Worm (Caenorhabditis elegans) whole organism, young adult: ENCODE results near the gene T04C12.7.

Experiments
- B0035.1 ChIP-seq: sonication (generic microtip); optimal IDR thresholded peaks from 2 replicates; lab custom pipeline; 2016; ENCODE audit warnings: missing genetic modification characterization, mild to moderate bottlenecking, missing compliant biosample characterization, missing genotype, missing genetic modification reagents
- F23B12.7 ChIP-seq: sonication (generic microtip); optimal IDR thresholded peaks from 2 replicates; lab custom pipeline; 2017; ENCODE audit warnings: missing genetic modification characterization, mild to moderate bottlenecking, missing compliant biosample characterization, antibody characterized with exemption, moderate library complexity; ENCODE audit not compliant: insufficient read depth
- F33H1.4 ChIP-seq: fragments of 200-800 bp; sonication (Bioruptor generic); IDR thresholded peaks from 2 replicates; pipeline ENCODE4 v1.3.6; 2022; ENCODE audit warnings: missing genetic modification reagents, missing genetic modification characterization, missing compliant biosample characterization
- F49E8.2 ChIP-seq: sonication (generic microtip); optimal IDR thresholded peaks from 3 replicates; lab custom pipeline; 2017; ENCODE audit warnings: missing genetic modification characterization, mild to moderate bottlenecking, missing compliant biosample characterization, antibody characterized with exemption, moderate library complexity; ENCODE audit not compliant: insufficient read depth
- F52B5.7 ChIP-seq: sonication (generic microtip); optimal IDR thresholded peaks from 2 replicates; lab custom pipeline; 2016; ENCODE audit warnings: mild to moderate bottlenecking, missing genetic modification characterization, missing compliant biosample characterization
- T07F8.4 ChIP-seq: sonication (generic microtip); optimal IDR thresholded peaks from 2 replicates; lab custom pipeline; 2016; ENCODE audit warnings: mild to moderate bottlenecking, missing genetic modification characterization, moderate library complexity, missing compliant biosample characterization
- Y79H2A.3 ChIP-seq: fragments of 200-800 bp; sonication (Bioruptor generic); conservative IDR thresholded peaks from 2 replicates; pipeline ENCODE4 v1.3.6; 2022; ENCODE audit warnings: missing genetic modification reagents, missing genetic modification characterization, missing compliant biosample characterization
- akir-1 ChIP-seq: fragments of 200-800 bp; sonication (Bioruptor generic); optimal IDR thresholded peaks from 2 replicates; lab custom pipeline; 2018; ENCODE audit warnings: mild to moderate bottlenecking, missing genetic modification characterization, moderate library complexity, missing compliant biosample characterization
- aptf-2 ChIP-seq: fragments of 200-800 bp; sonication (Bioruptor generic); conservative IDR thresholded peaks from 2 replicates; pipeline ENCODE4 v1.3.6; 2022; ENCODE audit warnings: missing genetic modification reagents, missing genetic modification characterization, missing compliant biosample characterization
- aptf-3 ChIP-seq: fragments of 200-800 bp; sonication (Bioruptor generic); IDR thresholded peaks from 2 replicates; pipeline ENCODE4 v1.3.6; 2022; ENCODE audit warnings: missing genetic modification characterization, missing compliant biosample characterization
- attf-5 ChIP-seq: fragments of 200-800 bp; sonication (Bioruptor generic); optimal IDR thresholded peaks from 2 replicates; lab custom pipeline; 2018; ENCODE audit warnings: mild to moderate bottlenecking, missing genetic modification characterization, missing compliant biosample characterization
- cebp-1 ChIP-seq, 2 experiments: fragments of 200-800 bp in 1 of 2; sonication (Bioruptor generic) in 1 of 2; sonication (generic microtip) in 1 of 2; IDR thresholded peaks in 1 of 2; optimal IDR thresholded peaks in 1 of 2; 2 replicates each; pipeline versions ENCODE4 v1.3.6 to Lab custom; 2017 to 2022; ENCODE audit warnings: missing compliant biosample characterization in 2 of 2, missing genetic modification characterization in 2 of 2, mild to moderate bottlenecking in 1 of 2, missing genetic modification reagents in 1 of 2, moderate library complexity in 1 of 2
- cebp-2 ChIP-seq: fragments of 200-800 bp; sonication (Bioruptor generic); IDR thresholded peaks from 2 replicates; pipeline ENCODE4 v1.3.6; 2022; ENCODE audit warnings: missing genetic modification characterization, missing compliant biosample characterization
- ceh-27 ChIP-seq: fragments of 200-800 bp; sonication (Bioruptor generic); optimal IDR thresholded peaks from 2 replicates; lab custom pipeline; 2018; ENCODE audit warnings: mild to moderate bottlenecking, missing genetic modification characterization, moderate library complexity, missing compliant biosample characterization
- ceh-40 ChIP-seq: fragments of 200-800 bp; sonication (Bioruptor generic); IDR thresholded peaks from 2 replicates; pipeline ENCODE4 v1.3.6; 2022; ENCODE audit warnings: missing genetic modification characterization, missing compliant biosample characterization
- ceh-79 ChIP-seq: sonication (generic microtip); optimal IDR thresholded peaks from 2 replicates; lab custom pipeline; 2017; ENCODE audit warnings: mild to moderate bottlenecking, missing genetic modification characterization, missing compliant biosample characterization
- ceh-91 ChIP-seq: fragments of 200-800 bp; sonication (Bioruptor generic); IDR thresholded peaks from 2 replicates; pipeline ENCODE4 v1.3.6; 2022; ENCODE audit warnings: missing genetic modification reagents, missing genetic modification characterization, missing compliant biosample characterization
- chd-7 ChIP-seq: sonication (generic microtip); optimal IDR thresholded peaks from 2 replicates; lab custom pipeline; 2016; ENCODE audit warnings: mild to moderate bottlenecking, missing genetic modification characterization, moderate library complexity, missing compliant biosample characterization
- dox-1 ChIP-seq: fragments of 200-800 bp; sonication (Bioruptor generic); IDR thresholded peaks from 2 replicates; pipeline ENCODE4 v1.3.6; 2022; ENCODE audit warnings: missing genetic modification reagents, missing genetic modification characterization, missing compliant biosample characterization
- dpl-1 ChIP-seq: fragments of 150-350 bp; optimal IDR thresholded peaks from 2 replicates; lab custom pipeline; 2014; ENCODE audit warnings: missing biosample characterization, missing genetic modification reagents, missing genetic modification characterization
- egrh-3 ChIP-seq: fragments of 200-800 bp; sonication (Bioruptor generic); IDR thresholded peaks from 2 replicates; pipeline ENCODE4 v1.3.6; 2022; ENCODE audit warnings: missing genetic modification reagents, missing genetic modification characterization, missing compliant biosample characterization
- gei-17 ChIP-seq: fragments of 200-800 bp; sonication (Bioruptor generic); optimal IDR thresholded peaks from 2 replicates; lab custom pipeline; 2018; ENCODE audit warnings: mild to moderate bottlenecking, missing genetic modification characterization, missing compliant biosample characterization
- him-1 ChIP-seq: sonication (generic microtip); optimal IDR thresholded peaks from 2 replicates; lab custom pipeline; 2016; ENCODE audit warnings: missing genotype, missing genetic modification reagents, missing genetic modification characterization, missing compliant biosample characterization
- hlh-12 ChIP-seq: sonication (generic microtip); optimal IDR thresholded peaks from 2 replicates; lab custom pipeline; 2016; ENCODE audit warnings: missing genetic modification characterization, missing compliant biosample characterization
- hlh-26 ChIP-seq: fragments of 200-800 bp; sonication (Bioruptor generic); conservative IDR thresholded peaks from 2 replicates; pipeline ENCODE4 v1.3.6; 2022; ENCODE audit warnings: missing genetic modification reagents, missing genetic modification characterization, missing compliant biosample characterization
- hrde-1 ChIP-seq: sonication (generic microtip); optimal IDR thresholded peaks from 2 replicates; lab custom pipeline; 2016; ENCODE audit warnings: missing genetic modification characterization, mild to moderate bottlenecking, missing compliant biosample characterization, moderate library complexity, missing genotype, missing genetic modification reagents, borderline replicate concordance
- hsf-1 ChIP-seq: fragments of 200-800 bp; sonication (Bioruptor generic); IDR thresholded peaks from 2 replicates; pipeline ENCODE4 v1.3.6; 2022; ENCODE audit warnings: missing genetic modification reagents, missing genetic modification characterization, missing compliant biosample characterization
- let-526 ChIP-seq: fragments of 200-800 bp; sonication (Bioruptor generic); IDR thresholded peaks from 2 replicates; pipeline ENCODE4 v1.3.6; 2022; ENCODE audit warnings: missing genetic modification reagents, missing genetic modification characterization, missing compliant biosample characterization
- let-607 ChIP-seq, 2 experiments: fragments of 200-800 bp in 1 of 2; sonication (Bioruptor generic) in 1 of 2; sonication (generic microtip) in 1 of 2; optimal IDR thresholded peaks; 2 replicates each; lab custom pipeline; 2016 to 2018; ENCODE audit warnings: mild to moderate bottlenecking in 2 of 2, missing compliant biosample characterization in 2 of 2, missing genetic modification characterization in 2 of 2, moderate library complexity in 2 of 2, missing genotype in 1 of 2
- lin-54 ChIP-seq: fragments of 200-800 bp; sonication (Bioruptor generic); optimal IDR thresholded peaks from 2 replicates; lab custom pipeline; 2018; ENCODE audit warnings: mild to moderate bottlenecking, missing genetic modification characterization, missing compliant biosample characterization
- lsl-1 ChIP-seq: fragments of 200-800 bp; sonication (Bioruptor generic); optimal IDR thresholded peaks from 2 replicates; lab custom pipeline; 2018; ENCODE audit warnings: mild to moderate bottlenecking, missing genetic modification characterization, moderate library complexity, missing compliant biosample characterization
- lsy-27 ChIP-seq: sonication (generic microtip); optimal IDR thresholded peaks from 2 replicates; lab custom pipeline; 2017; ENCODE audit warnings: missing genetic modification characterization, mild to moderate bottlenecking, missing compliant biosample characterization, antibody characterized with exemption, missing genotype, borderline replicate concordance; ENCODE audit not compliant: insufficient read depth
- madf-3 ChIP-seq: fragments of 200-800 bp; sonication (Bioruptor generic); IDR thresholded peaks from 2 replicates; pipeline ENCODE4 v1.3.6; 2022; ENCODE audit warnings: missing genetic modification reagents, missing genetic modification characterization, missing compliant biosample characterization
- mcd-1 ChIP-seq: fragments of 200-800 bp; sonication (Bioruptor generic); IDR thresholded peaks from 2 replicates; pipeline ENCODE4 v1.3.6; 2022; ENCODE audit warnings: missing genetic modification reagents, missing genetic modification characterization, missing compliant biosample characterization
- mxl-1 ChIP-seq: sonication (generic microtip); optimal IDR thresholded peaks from 2 replicates; lab custom pipeline; 2016; ENCODE audit warnings: missing genetic modification characterization, missing compliant biosample characterization
- repo-1 ChIP-seq: sonication (generic microtip); optimal IDR thresholded peaks from 2 replicates; lab custom pipeline; 2017; ENCODE audit warnings: mild to moderate bottlenecking, missing genetic modification characterization, missing compliant biosample characterization
- sdz-38 ChIP-seq: sonication (generic microtip); optimal IDR thresholded peaks from 2 replicates; lab custom pipeline; 2016; ENCODE audit warnings: missing genotype, missing genetic modification characterization, missing compliant biosample characterization
- snpc-1.3 ChIP-seq: sonication (generic microtip); optimal IDR thresholded peaks from 2 replicates; lab custom pipeline; 2017; ENCODE audit warnings: missing genetic modification characterization, mild to moderate bottlenecking, missing compliant biosample characterization, antibody characterized with exemption, moderate library complexity, missing genotype, missing genetic modification reagents; ENCODE audit not compliant: insufficient read depth
- snpc-4 ChIP-seq, 5 experiments: fragments of 150-350 bp in 1 of 5; sonication (generic microtip) in 4 of 5; optimal IDR thresholded peaks; 2 replicates each; lab custom pipeline; 2014 to 2018; ENCODE audit warnings: missing genetic modification characterization in 5 of 5, missing biosample characterization in 3 of 5, antibody characterized with exemption in 2 of 5, mild to moderate bottlenecking in 2 of 5, missing compliant biosample characterization in 2 of 5, missing genotype in 2 of 5, moderate library complexity in 2 of 5, missing genetic modification reagents in 1 of 5
- tbp1 ChIP-seq: fragments of 200-800 bp; sonication (Bioruptor generic); optimal IDR thresholded peaks from 2 replicates; lab custom pipeline; 2018; ENCODE audit warnings: mild to moderate bottlenecking, missing genetic modification characterization, missing compliant biosample characterization
- unc-62 ChIP-seq: fragments of 150-350 bp; optimal IDR thresholded peaks from 2 replicates; lab custom pipeline; 2014; ENCODE audit warnings: missing biosample characterization, missing genetic modification reagents, missing genetic modification characterization

The T04C12.7 gene

ce11 chrV:11009124-11009524 is 44.8 kb upstream of the T04C12.7 start (continued):
- TF ChIP-seq snpc-4 (GFP tag; optimal IDR thresholded peaks at IDR 0.05; lab: Kevin White, UChicago) (no peak), snpc-4 (tag; optimal IDR thresholded peaks at IDR 0.05; lab: Kevin White, UChicago) (no peak), F49E8.2 (no peak), hlh-26 (GFP tag; lab: Robert Waterston, UW) (no peak), ceh-79 (tag; lab: Kevin White, UChicago) (no peak), lsy-27 (tag; lab: Kevin White, UChicago) (no peak), egrh-3 (GFP tag; lab: Robert Waterston, UW) (no peak), repo-1 (tag; lab: Kevin White, UChicago) (no peak), snpc-1.3 (tag; lab: Kevin White, UChicago) (no peak), unc-62 (GFP tag; lab: Kevin White, UChicago) (peak; percentile 35), lin-54 (GFP tag; lab: Kevin White, UChicago) (no peak), F23B12.7 (tag; lab: Kevin White, UChicago) (no peak), hrde-1 (tag; lab: Kevin White, UChicago) (no peak), ceh-27 (GFP tag; lab: Kevin White, UChicago) (no peak), ceh-40 (no peak), cebp-2 (GFP tag; lab: Robert Waterston, UW) (no peak), mxl-1 (tag; lab: Kevin White, UChicago) (no peak), let-526 (no peak), tbp1 (peak; percentile 2), madf-3 (GFP tag; lab: Robert Waterston, UW) (no peak), gei-17 (GFP tag; lab: Kevin White, UChicago) (no peak), ceh-91 (GFP tag; lab: Robert Waterston, UW) (no peak), F52B5.7 (tag; lab: Kevin White, UChicago) (no peak), cebp-1 (GFP tag; IDR thresholded peaks at IDR 0.05; lab: Robert Waterston, UW) (no peak), cebp-1 (tag; optimal IDR thresholded peaks at IDR 0.05; lab: Kevin White, UChicago) (peak; percentile 22), dox-1 (GFP tag; lab: Robert Waterston, UW) (peak; percentile 60), akir-1 (no peak), sdz-38 (no peak), hsf-1 (GFP tag; lab: Robert Waterston, UW) (no peak), let-607 (tag; optimal IDR thresholded peaks at IDR 0.05; lab: Kevin White, UChicago) (peak in 1 of 2 experiments; percentile 74), aptf-2 (GFP tag; lab: Robert Waterston, UW) (no peak), aptf-3 (GFP tag; lab: Robert Waterston, UW) (no peak), lsl-1 (GFP tag; lab: Kevin White, UChicago) (no peak), him-1 (tag; lab: Kevin White, UChicago) (no peak), dpl-1 (no peak), hlh-12 (no peak), mcd-1 (GFP tag; lab: Robert Waterston, UW) (no peak), F33H1.4 (no peak), Y79H2A.3 (GFP tag; lab: Robert Waterston, UW) (no peak), T07F8.4 (tag; lab: Kevin White, UChicago) (no peak), chd-7 (tag; lab: Kevin White, UChicago) (no peak), B0035.1 (tag; lab: Kevin White, UChicago) (no peak), attf-5 (no peak)
